Fruit fly (Drosophila melanogaster) whole organism, embryonic: ENCODE measurements around the gene CG10301.
A peak's percentile ranks its signal among the peaks of the same experiment; 100 is the strongest.

Experiments
- Ada2b ChIP-seq: fragments of 200-800 bp; sonication (Bioruptor generic); IDR thresholded peaks from 2 replicates; pipeline ENCODE4 v1.3.6; 2022; ENCODE audit warnings: missing biosample characterization, missing genetic modification characterization
- Antp ChIP-seq: fragments of 200-800 bp; sonication (Bioruptor generic); optimal IDR thresholded peaks from 3 replicates; lab custom pipeline; 2016; ENCODE audit warnings: missing biosample characterization, missing genetic modification characterization
- Bdp1 ChIP-seq: fragments of 200-800 bp; sonication (Bioruptor generic); optimal IDR thresholded peaks from 3 replicates; lab custom pipeline; 2016; ENCODE audit warnings: missing biosample characterization, missing genetic modification characterization
- CG11560 ChIP-seq: fragments of 200-800 bp; sonication (Bioruptor generic); IDR thresholded peaks from 3 replicates; pipeline ENCODE4 v1.3.6; 2022; ENCODE audit warnings: missing biosample characterization, missing genetic modification characterization
- CG12659 ChIP-seq: fragments of 200-800 bp; sonication (Bioruptor generic); optimal IDR thresholded peaks from 3 replicates; lab custom pipeline; 2017; ENCODE audit warnings: mild to moderate bottlenecking, missing biosample characterization, missing genetic modification reagents, missing genetic modification characterization
- CG12744 ChIP-seq: fragments of 200-800 bp; sonication (Bioruptor generic); optimal IDR thresholded peaks from 2 replicates; lab custom pipeline; 2016; ENCODE audit warnings: missing biosample characterization, missing genetic modification characterization
- CG15073 ChIP-seq: fragments of 200-800 bp; sonication (Bioruptor generic); optimal IDR thresholded peaks from 2 replicates; lab custom pipeline; 2016; ENCODE audit warnings: missing biosample characterization, missing genetic modification characterization
- CG18619 ChIP-seq: fragments of 200-800 bp; sonication (Bioruptor generic); optimal IDR thresholded peaks from 3 replicates; lab custom pipeline; 2017; ENCODE audit warnings: missing biosample characterization, mild to moderate bottlenecking, missing genetic modification characterization
- CG18764 ChIP-seq: fragments of 200-800 bp; sonication (Bioruptor generic); optimal IDR thresholded peaks from 3 replicates; lab custom pipeline; 2016; ENCODE audit warnings: missing biosample characterization, missing genetic modification characterization
- CG2678 ChIP-seq: fragments of 200-800 bp; sonication (Bioruptor generic); optimal IDR thresholded peaks from 3 replicates; lab custom pipeline; 2019; ENCODE audit warnings: missing biosample characterization, mild to moderate bottlenecking, missing genetic modification characterization, moderate library complexity
- CG31388 ChIP-seq: fragments of 200-800 bp; sonication (Bioruptor generic); optimal IDR thresholded peaks from 2 replicates; lab custom pipeline; 2016; ENCODE audit warnings: missing biosample characterization, missing genetic modification characterization
- CG4617 ChIP-seq: fragments of 200-800 bp; sonication (Bioruptor generic); optimal IDR thresholded peaks from 3 replicates; lab custom pipeline; 2016; ENCODE audit warnings: missing biosample characterization, missing genetic modification characterization, borderline replicate concordance
- CG6254 ChIP-seq: fragments of 200-800 bp; sonication (Bioruptor generic); optimal IDR thresholded peaks from 3 replicates; lab custom pipeline; 2017; ENCODE audit warnings: mild to moderate bottlenecking, missing biosample characterization, missing genetic modification reagents, missing genetic modification characterization
- CG6689 ChIP-seq: fragments of 200-800 bp; sonication (Bioruptor generic); IDR thresholded peaks from 2 replicates; pipeline ENCODE4 v1.3.6; 2022; ENCODE audit warnings: missing biosample characterization, missing genetic modification characterization
- CG7963 ChIP-seq: fragments of 200-800 bp; sonication (Bioruptor generic); IDR thresholded peaks from 3 replicates; pipeline ENCODE4 v1.3.6; 2022; ENCODE audit warnings: missing biosample characterization, missing genetic modification characterization; ENCODE audit not compliant: partially characterized antibody
- CG8359 ChIP-seq: fragments of 200-800 bp; sonication (Bioruptor generic); optimal IDR thresholded peaks from 2 replicates; lab custom pipeline; 2017; ENCODE audit warnings: missing biosample characterization, mild to moderate bottlenecking, missing genetic modification characterization, borderline replicate concordance
- CG9437 ChIP-seq: fragments of 200-800 bp; sonication (Bioruptor generic); optimal IDR thresholded peaks from 2 replicates; lab custom pipeline; 2018; ENCODE audit warnings: missing biosample characterization, mild to moderate bottlenecking, missing genetic modification characterization
- CG9727 ChIP-seq: fragments of 200-800 bp; sonication (Bioruptor generic); optimal IDR thresholded peaks from 3 replicates; lab custom pipeline; 2017; ENCODE audit warnings: missing biosample characterization, mild to moderate bottlenecking, missing genetic modification characterization
- CG9932 ChIP-seq: fragments of 200-800 bp; sonication (Bioruptor generic); IDR thresholded peaks from 2 replicates; pipeline ENCODE4 v1.3.6; 2022; ENCODE audit warnings: missing biosample characterization, missing genetic modification characterization
- Ets65A ChIP-seq: fragments of 200-800 bp; sonication (Bioruptor generic); peaks from one replicate; lab custom pipeline; 2016; ENCODE audit warnings: missing biosample characterization, missing genetic modification characterization
- Fer1 ChIP-seq: fragments of 200-800 bp; sonication (Bioruptor generic); optimal IDR thresholded peaks from 2 replicates; lab custom pipeline; 2017; ENCODE audit warnings: missing biosample characterization, mild to moderate bottlenecking, missing genetic modification characterization
- Hmr ChIP-seq: fragments of 200-800 bp; sonication (Bioruptor generic); optimal IDR thresholded peaks from 3 replicates; lab custom pipeline; 2017; ENCODE audit warnings: mild to moderate bottlenecking, missing biosample characterization, missing genetic modification reagents, missing genetic modification characterization
- Hr3 ChIP-seq: fragments of 200-800 bp; sonication (Bioruptor generic); optimal IDR thresholded peaks from 3 replicates; lab custom pipeline; 2016; ENCODE audit warnings: missing biosample characterization, missing genetic modification characterization
- Hr39 ChIP-seq: fragments of >200 bp; optimal IDR thresholded peaks from 2 replicates; lab custom pipeline; 2017
- MESR4 ChIP-seq: fragments of 200-800 bp; sonication (Bioruptor generic); optimal IDR thresholded peaks from 2 replicates; lab custom pipeline; 2018; ENCODE audit warnings: missing biosample characterization, mild to moderate bottlenecking, missing genetic modification characterization, moderate library complexity
- NC2β ChIP-seq: fragments of 200-800 bp; sonication (Bioruptor generic); optimal IDR thresholded peaks from 2 replicates; lab custom pipeline; 2016; ENCODE audit warnings: missing biosample characterization, missing genetic modification characterization
- NFAT ChIP-seq: fragments of 200-800 bp; sonication (Bioruptor generic); IDR thresholded peaks from 2 replicates; pipeline ENCODE4 v1.3.6; 2022; ENCODE audit warnings: missing biosample characterization, missing genetic modification characterization
- Ravus ChIP-seq: fragments of 200-800 bp; sonication (Bioruptor generic); IDR thresholded peaks from 2 replicates; pipeline ENCODE4 v1.3.6; 2022; ENCODE audit warnings: missing biosample characterization, missing genetic modification characterization
- Sox102F ChIP-seq: fragments of 200-800 bp; sonication (Bioruptor generic); optimal IDR thresholded peaks from 2 replicates; lab custom pipeline; 2018; ENCODE audit warnings: missing biosample characterization, mild to moderate bottlenecking, missing genetic modification characterization, moderate library complexity
- Spps ChIP-seq: fragments of 200-800 bp; sonication (Bioruptor generic); optimal IDR thresholded peaks from 2 replicates; lab custom pipeline; 2018; ENCODE audit warnings: missing biosample characterization, mild to moderate bottlenecking, missing genetic modification characterization
- Sry-β ChIP-seq: fragments of 200-800 bp; sonication (Bioruptor generic); optimal IDR thresholded peaks from 2 replicates; lab custom pipeline; 2018; ENCODE audit warnings: missing biosample characterization, mild to moderate bottlenecking, missing genetic modification characterization, moderate library complexity
- Ssrp ChIP-seq: fragments of 200-800 bp; sonication (Bioruptor generic); optimal IDR thresholded peaks from 2 replicates; lab custom pipeline; 2018; ENCODE audit warnings: missing biosample characterization, mild to moderate bottlenecking, missing genetic modification characterization, moderate library complexity
- Xbp1 ChIP-seq: fragments of 200-800 bp; sonication (Bioruptor generic); optimal IDR thresholded peaks from 3 replicates; lab custom pipeline; 2016; ENCODE audit warnings: missing biosample characterization, mild to moderate bottlenecking, missing genetic modification characterization
- al ChIP-seq: fragments of 200-800 bp; sonication (Bioruptor generic); IDR thresholded peaks from 2 replicates; pipeline ENCODE4 v1.3.6; 2022; ENCODE audit warnings: missing biosample characterization, missing genetic modification characterization
- amos ChIP-seq: fragments of 200-800 bp; sonication (Bioruptor generic); IDR thresholded peaks from 2 replicates; pipeline ENCODE4 v1.3.6; 2022; ENCODE audit warnings: missing biosample characterization, missing genetic modification characterization; ENCODE audit not compliant: partially characterized antibody
- bowl ChIP-seq: fragments of 200-800 bp; sonication (Bioruptor generic); IDR thresholded peaks from 2 replicates; pipeline ENCODE4 v1.3.6; 2022; ENCODE audit warnings: missing biosample characterization, missing genetic modification characterization
- br ChIP-seq: fragments of >200 bp; optimal IDR thresholded peaks from 2 replicates; lab custom pipeline; 2017
- gro ChIP-seq: fragments of 200-800 bp; sonication (Bioruptor generic); optimal IDR thresholded peaks from 2 replicates; lab custom pipeline; 2016; ENCODE audit warnings: missing biosample characterization, missing genetic modification characterization
- gsb ChIP-seq: fragments of 200-800 bp; sonication (Bioruptor generic); IDR thresholded peaks from 2 replicates; pipeline ENCODE4 v1.3.6; 2022; ENCODE audit warnings: missing biosample characterization, missing genetic modification characterization
- h ChIP-seq: fragments of >200 bp; optimal IDR thresholded peaks from 2 replicates; lab custom pipeline; 2017
- ind ChIP-seq: fragments of 200-800 bp; sonication (Bioruptor generic); optimal IDR thresholded peaks from 3 replicates; lab custom pipeline; 2016; ENCODE audit warnings: missing biosample characterization, missing genetic modification characterization
- kni ChIP-seq: fragments of 200-800 bp; sonication (Bioruptor generic); optimal IDR thresholded peaks from 3 replicates; lab custom pipeline; 2017; ENCODE audit warnings: mild to moderate bottlenecking, missing biosample characterization, missing genetic modification reagents, missing genetic modification characterization
- lbe ChIP-seq: fragments of 200-800 bp; sonication (Bioruptor generic); optimal IDR thresholded peaks from 2 replicates; lab custom pipeline; 2016; ENCODE audit warnings: missing biosample characterization, mild to moderate bottlenecking, missing genetic modification characterization
- maf-S ChIP-seq: fragments of 200-800 bp; sonication (Bioruptor generic); optimal IDR thresholded peaks from 2 replicates; lab custom pipeline; 2016; ENCODE audit warnings: missing biosample characterization, missing genetic modification characterization
- mam ChIP-seq: fragments of 200-800 bp; sonication (Bioruptor generic); optimal IDR thresholded peaks from 3 replicates; lab custom pipeline; 2016; ENCODE audit warnings: missing biosample characterization, missing genetic modification characterization
- nerfin-2 ChIP-seq: fragments of 200-800 bp; sonication (Bioruptor generic); IDR thresholded peaks from 2 replicates; pipeline ENCODE4 v1.3.6; 2022; ENCODE audit warnings: missing biosample characterization, missing genetic modification characterization; ENCODE audit not compliant: partially characterized antibody
- prd ChIP-seq, 3 experiments: fragments of >200 bp in 2 of 3; fragments of 200-800 bp in 1 of 3; sonication (Bioruptor generic) in 1 of 3; optimal IDR thresholded peaks in 2 of 3; IDR thresholded peaks in 1 of 3; 2 replicates in 2 of 3; 3 replicates in 1 of 3; pipeline versions ENCODE4 v1.3.6 to Lab custom; 2017 to 2022; ENCODE audit warnings: missing biosample characterization in 1 of 3, missing genetic modification characterization in 1 of 3
- slp2 ChIP-seq: fragments of 200-800 bp; sonication (Bioruptor generic); optimal IDR thresholded peaks from 2 replicates; lab custom pipeline; 2016; ENCODE audit warnings: missing biosample characterization, missing genetic modification characterization
- so ChIP-seq: fragments of 200-800 bp; sonication (Bioruptor generic); IDR thresholded peaks from 3 replicates; pipeline ENCODE4 v1.3.6; 2022; ENCODE audit warnings: missing biosample characterization, missing genetic modification characterization
- stc ChIP-seq: fragments of 200-800 bp; sonication (Bioruptor generic); IDR thresholded peaks from 2 replicates; pipeline ENCODE4 v1.3.6; 2022; ENCODE audit warnings: missing biosample characterization, missing genetic modification characterization
- tx ChIP-seq: fragments of 200-800 bp; sonication (Bioruptor generic); optimal IDR thresholded peaks from 2 replicates; lab custom pipeline; 2016; ENCODE audit warnings: missing biosample characterization, missing genetic modification characterization
- unpg ChIP-seq: fragments of 200-800 bp; sonication (Bioruptor generic); optimal IDR thresholded peaks from 3 replicates; lab custom pipeline; 2018; ENCODE audit warnings: missing biosample characterization, mild to moderate bottlenecking, missing genetic modification characterization, moderate library complexity

Gene CG10301

dm6 chr3R:23732990-23733512 lies 23.1 kb downstream of the CG10301 start, which contains the start of the genes Hmgcr and Rpn9 (continued):
- TF ChIP-seq Antp (GFP tag; lab: Kevin White, UChicago) (no peak), Sry-β (GFP tag; lab: Kevin White, UChicago) (peak; percentile 10), CG31388 (GFP tag; lab: Kevin White, UChicago) (no peak), Sox102F (GFP tag; lab: Kevin White, UChicago) (no peak), gsb (GFP tag; lab: Robert Waterston, UW) (no peak), CG6254 (no peak), MESR4 (GFP tag; lab: Kevin White, UChicago) (peak; percentile 66), NC2β (GFP tag; lab: Kevin White, UChicago) (peak; percentile 55), tx (GFP tag; lab: Kevin White, UChicago) (no peak), Hr39 (lab: Kevin White, UChicago) (no peak), nerfin-2 (GFP tag; lab: Robert Waterston, UW) (no peak), NFAT (GFP tag; lab: Robert Waterston, UW) (no peak), CG7963 (0 out of 3 replicates have a peak, but pooled peaks have one; percentile 22), ind (GFP tag; lab: Kevin White, UChicago) (no peak), br (lab: Kevin White, UChicago) (no peak), Spps (tag; lab: Kevin White, UChicago) (no peak), CG9437 (peak; percentile 58), Hr3 (GFP tag; lab: Kevin White, UChicago) (no peak), Ada2b (GFP tag; lab: Robert Waterston, UW) (no peak), CG9727 (GFP tag; lab: Kevin White, UChicago) (no peak), Ssrp (tag; lab: Kevin White, UChicago) (no peak), kni (GFP tag; lab: Kevin White, UChicago) (no peak), bowl (GFP tag; lab: Robert Waterston, UW) (no peak), h (lab: Kevin White, UChicago) (no peak), unpg (GFP tag; lab: Kevin White, UChicago) (peak; percentile 21), Fer1 (GFP tag; lab: Kevin White, UChicago) (peak; percentile 28), CG2678 (tag; lab: Kevin White, UChicago) (no peak), CG12744 (GFP tag; lab: Kevin White, UChicago) (no peak), CG11560 (peak; percentile 99), CG12659 (GFP tag; lab: Kevin White, UChicago) (peak; percentile 83), prd (optimal IDR thresholded peaks at IDR 0.05; lab: Kevin White, UChicago) (no peak), prd (GFP tag; IDR thresholded peaks at IDR 0.05; lab: Robert Waterston, UW) (no peak), Bdp1 (peak; percentile 20), maf-S (GFP tag; lab: Kevin White, UChicago) (no peak), Hmr (peak; percentile 55), CG15073 (GFP tag; lab: Kevin White, UChicago) (no peak), Ravus (GFP tag; lab: Robert Waterston, UW) (no peak), slp2 (GFP tag; lab: Kevin White, UChicago) (no peak), so (GFP tag; lab: Robert Waterston, UW) (no peak; the same call in 2 of the 3 replicates), CG18619 (GFP tag; lab: Kevin White, UChicago) (no peak), amos (GFP tag; lab: Robert Waterston, UW) (0 out of 2 replicates have a peak, but pooled peaks have one; percentile 16), CG4617 (peak; percentile 41), CG9932 (no peak), Ets65A (peak; percentile 6), CG18764 (GFP tag; lab: Kevin White, UChicago) (no peak), CG8359 (GFP tag; lab: Kevin White, UChicago) (peak; percentile 9), lbe (GFP tag; lab: Kevin White, UChicago) (no peak), Xbp1 (GFP tag; lab: Kevin White, UChicago) (peak; percentile 12), gro (GFP tag; lab: Kevin White, UChicago) (peak; percentile 27), stc (no peak), al (GFP tag; lab: Robert Waterston, UW) (no peak), CG6689 (GFP tag; lab: Robert Waterston, UW) (no peak), mam (GFP tag; lab: Kevin White, UChicago) (no peak)
